Fruit fly (Drosophila melanogaster) whole organism, pupa: ENCODE data around the gene CG4577.

Source experiments
- CG10348 ChIP-seq: fragments of 200-800 bp; sonication (Bioruptor generic); IDR thresholded peaks from 2 replicates; pipeline ENCODE4 v1.3.6; 2022; ENCODE audit warnings: missing biosample characterization, missing genetic modification characterization
- CG12605 ChIP-seq: fragments of 200-800 bp; sonication (Bioruptor generic); IDR thresholded peaks from 2 replicates; pipeline ENCODE4 v1.3.6; 2022; ENCODE audit warnings: missing biosample characterization, missing genetic modification characterization
- CG13204 ChIP-seq: fragments of 200-800 bp; sonication (Bioruptor generic); optimal IDR thresholded peaks from 2 replicates; lab custom pipeline; 2018; ENCODE audit warnings: missing biosample characterization, mild to moderate bottlenecking, missing genetic modification characterization, moderate library complexity
- CG14655 ChIP-seq: fragments of 200-800 bp; sonication (Bioruptor generic); optimal IDR thresholded peaks from 3 replicates; lab custom pipeline; 2017; ENCODE audit warnings: mild to moderate bottlenecking, missing biosample characterization, missing genetic modification reagents, missing genetic modification characterization
- CG15710 ChIP-seq: fragments of 200-800 bp; sonication (Bioruptor generic); optimal IDR thresholded peaks from 2 replicates; lab custom pipeline; 2018; ENCODE audit warnings: missing biosample characterization, mild to moderate bottlenecking, missing genetic modification characterization, moderate library complexity
- CG17806 ChIP-seq: fragments of 200-800 bp; sonication (Bioruptor generic); optimal IDR thresholded peaks from 2 replicates; lab custom pipeline; 2018; ENCODE audit warnings: missing biosample characterization, mild to moderate bottlenecking, missing genetic modification characterization, moderate library complexity
- CG32121 ChIP-seq: fragments of 200-800 bp; sonication (Bioruptor generic); IDR thresholded peaks from 2 replicates; pipeline ENCODE4 v1.3.6; 2022; ENCODE audit warnings: missing biosample characterization, missing genetic modification characterization
- CG34367 ChIP-seq: fragments of 200-800 bp; sonication (Bioruptor generic); optimal IDR thresholded peaks from 2 replicates; lab custom pipeline; 2018; ENCODE audit warnings: missing biosample characterization, mild to moderate bottlenecking, missing genetic modification characterization
- CG4496 ChIP-seq: fragments of 200-800 bp; sonication (Bioruptor generic); IDR thresholded peaks from 3 replicates; pipeline ENCODE4 v1.3.6; 2022; ENCODE audit warnings: missing biosample characterization, missing genetic modification characterization
- CG8159 ChIP-seq: fragments of 200-800 bp; sonication (Bioruptor generic); optimal IDR thresholded peaks from 3 replicates; lab custom pipeline; 2018; ENCODE audit warnings: missing biosample characterization, mild to moderate bottlenecking, missing genetic modification characterization, moderate library complexity
- CG8301 ChIP-seq: fragments of 200-800 bp; sonication (Bioruptor generic); optimal IDR thresholded peaks from 2 replicates; lab custom pipeline; 2018; ENCODE audit warnings: missing biosample characterization, mild to moderate bottlenecking, missing genetic modification characterization
- CG9948 ChIP-seq: fragments of 200-800 bp; sonication (Bioruptor generic); optimal IDR thresholded peaks from 2 replicates; lab custom pipeline; 2018; ENCODE audit warnings: missing biosample characterization, mild to moderate bottlenecking, missing genetic modification characterization, moderate library complexity
- D1 ChIP-seq: fragments of 200-800 bp; sonication (Bioruptor generic); optimal IDR thresholded peaks from 2 replicates; lab custom pipeline; 2018; ENCODE audit warnings: missing biosample characterization, mild to moderate bottlenecking, missing genetic modification characterization, moderate library complexity
- EcR ChIP-seq: fragments of 200-800 bp; sonication (Bioruptor generic); optimal IDR thresholded peaks from 3 replicates; lab custom pipeline; 2019; ENCODE audit warnings: missing biosample characterization, missing genetic modification characterization, mild to moderate bottlenecking, moderate library complexity, missing genetic modification reagents
- Ets98B ChIP-seq: fragments of 200-800 bp; sonication (Bioruptor generic); IDR thresholded peaks from 2 replicates; pipeline ENCODE4 v1.3.6; 2022; ENCODE audit warnings: missing biosample characterization, missing genetic modification characterization
- Pif1B ChIP-seq: fragments of 200-800 bp; sonication (Bioruptor generic); optimal IDR thresholded peaks from 3 replicates; lab custom pipeline; 2016; ENCODE audit warnings: missing biosample characterization, missing genetic modification characterization
- Snoo ChIP-seq: fragments of 200-800 bp; sonication (Bioruptor generic); optimal IDR thresholded peaks from 3 replicates; lab custom pipeline; 2017; ENCODE audit warnings: missing biosample characterization, mild to moderate bottlenecking, missing genetic modification characterization, inconsistent platforms
- fd96Ca ChIP-seq: fragments of 200-800 bp; sonication (Bioruptor generic); IDR thresholded peaks from 3 replicates; pipeline ENCODE4 v1.3.6; 2022; ENCODE audit warnings: missing biosample characterization, missing genetic modification characterization
- gl ChIP-seq: fragments of 200-800 bp; sonication (Bioruptor generic); optimal IDR thresholded peaks from 2 replicates; lab custom pipeline; 2018; ENCODE audit warnings: missing biosample characterization, mild to moderate bottlenecking, missing genetic modification characterization
- rn ChIP-seq: fragments of 200-800 bp; sonication (Bioruptor generic); IDR thresholded peaks from 2 replicates; pipeline ENCODE4 v1.3.6; 2022; ENCODE audit warnings: missing biosample characterization, missing genetic modification characterization

CG4577 gene

dm6 chr2L:1134011-1134743 is at the start of gene CG4577, which contains the start of gene Iris:
CG4577 (plus strand) TSS chr2L:1134693.
Iris (minus strand) TSS chr2L:1134098.
- TF ChIP-seq CG13204 (peak; percentile 23), CG34367 (no peak), CG17806 (tag; lab: Kevin White, UChicago) (peak; percentile 2)

dm6 chr2L:1086312-1086906 is 48.1 kb upstream of the CG4577 start:
- TF ChIP-seq CG8301: no peak
- TF ChIP-seq CG10348: no peak
- TF ChIP-seq Pif1B (GFP tag; lab: Kevin White, UChicago): no peak
- TF ChIP-seq CG9948 (tag; lab: Kevin White, UChicago): peak; percentile 14
- TF ChIP-seq D1 (tag; lab: Kevin White, UChicago): no peak
- TF ChIP-seq Snoo: no peak
- no peak for TF ChIP-seq CG14655 (GFP tag; lab: Kevin White, UChicago)
- peak; percentile 23 for TF ChIP-seq CG17806 (tag; lab: Kevin White, UChicago)
- peak; percentile 60; the same call in 2 of the 3 replicates for TF ChIP-seq fd96Ca (GFP tag; lab: Robert Waterston, UW)
- no peak for TF ChIP-seq CG32121
- TF ChIP-seq CG15710: peak; percentile 20
- peak; percentile 54; the same call in 2 of the 3 replicates for TF ChIP-seq CG4496 (GFP tag; lab: Robert Waterston, UW)
- TF ChIP-seq CG34367: no peak
- TF ChIP-seq CG8159: peak; percentile 30
- 0 out of 2 replicates have a peak, but pooled peaks have one; percentile 27 for TF ChIP-seq CG12605 (GFP tag; lab: Robert Waterston, UW)
- TF ChIP-seq Ets98B (GFP tag; lab: Robert Waterston, UW): peak; percentile 52

dm6 chr2L:1091675-1092074 is 42.8 kb upstream of the CG4577 start:
- TF ChIP-seq fd96Ca (GFP tag; lab: Robert Waterston, UW) (0 out of 3 replicates have a peak, but pooled peaks have one; percentile 26), CG13204 (no peak)

dm6 chr2L:1094724-1095123 is 39.8 kb upstream of the CG4577 start:
- TF ChIP-seq EcR (GFP tag; lab: Kevin White, UChicago): peak; percentile 42
- TF ChIP-seq gl: peak; percentile 0
- 0 out of 3 replicates have a peak, but pooled peaks have one; percentile 38 for TF ChIP-seq fd96Ca (GFP tag; lab: Robert Waterston, UW)
- TF ChIP-seq CG13204: no peak
- 0 out of 2 replicates have a peak, but pooled peaks have one; percentile 37 for TF ChIP-seq CG32121
- TF ChIP-seq, all 21 proteins: peak for 4

- TF ChIP-seq D1 (tag; lab: Kevin White, UChicago) (no peak), CG12605 (GFP tag; lab: Robert Waterston, UW) (no peak), Snoo (no peak), CG17806 (tag; lab: Kevin White, UChicago) (no peak), CG9948 (tag; lab: Kevin White, UChicago) (no peak), Pif1B (GFP tag; lab: Kevin White, UChicago) (no peak), Ets98B (GFP tag; lab: Robert Waterston, UW) (no peak), rn (GFP tag; lab: Robert Waterston, UW) (no peak), CG4496 (GFP tag; lab: Robert Waterston, UW) (no peak), CG8301 (no peak), CG32121 (no peak), CG34367 (no peak), CG14655 (GFP tag; lab: Kevin White, UChicago) (no peak), CG13204 (no peak), CG15710 (no peak), gl (no peak), EcR (GFP tag; lab: Kevin White, UChicago) (no peak), fd96Ca (GFP tag; lab: Robert Waterston, UW) (no peak), CG8159 (no peak)
Observed at dm6 chr2L:1095450-1095849, 39.0 kb upstream of the CG4577 start.

dm6 chr2L:1102349-1102748 is 32.1 kb upstream of the CG4577 start, which contains the start of gene CG4629:
CG4629 (minus strand) TSS chr2L:1102504.
- no peak for TF ChIP-seq Snoo
- no peak for TF ChIP-seq CG17806 (tag; lab: Kevin White, UChicago)
- no peak for TF ChIP-seq CG8301
- TF ChIP-seq EcR (GFP tag; lab: Kevin White, UChicago): peak; percentile 28
- TF ChIP-seq CG13204: peak; percentile 96
- TF ChIP-seq CG14655 (GFP tag; lab: Kevin White, UChicago): no peak
- peak; percentile 44 for TF ChIP-seq Ets98B (GFP tag; lab: Robert Waterston, UW)
- no peak for TF ChIP-seq CG15710
- no peak for TF ChIP-seq CG8159
- TF ChIP-seq CG12605 (GFP tag; lab: Robert Waterston, UW): peak; percentile 28; the same call in 1 of the 2 replicates
- TF ChIP-seq Pif1B (GFP tag; lab: Kevin White, UChicago): no peak
- TF ChIP-seq fd96Ca (GFP tag; lab: Robert Waterston, UW): 0 out of 3 replicates have a peak, but pooled peaks have one; percentile 9
- peak; percentile 33; the same call in 1 of the 3 replicates for TF ChIP-seq CG4496 (GFP tag; lab: Robert Waterston, UW)
